Worm (Caenorhabditis elegans) whole organism, early embryonic: Measurements from ENCODE around the gene unc-24.

Source experiments
- ama-1 ChIP-seq: fragments of 150-350 bp; optimal IDR thresholded peaks from 2 replicates; lab custom pipeline; 2014
- flt-1 ChIP-seq: fragments of 200-800 bp; sonication (Bioruptor generic); IDR thresholded peaks from 2 replicates; pipeline ENCODE4 v1.3.6; 2022; ENCODE audit warnings: missing genetic modification characterization, missing compliant biosample characterization
- hnd-1 ChIP-seq: sonication (generic microtip); optimal IDR thresholded peaks from 2 replicates; lab custom pipeline; 2016; ENCODE audit warnings: missing genetic modification characterization, missing compliant biosample characterization

ce11 chrIV:7938834-7939233 is 40.8 kb upstream of the unc-24 start, which contains the start of gene F20D12.7:
- no peak for TF ChIP-seq hnd-1 (tag; lab: Kevin White, UChicago)
- no peak for TF ChIP-seq flt-1 (GFP tag; lab: Robert Waterston, UW)
- TF ChIP-seq ama-1 (lab: Kevin White, UChicago): no peak
